Worm (Caenorhabditis elegans): ENCODE data around the gene bus-17.

The bus-17 gene

ce11 chrX:15730342-15730741 is 35.8 kb downstream of the bus-17 start:
- no peak for TF ChIP-seq ref-1 (GFP tag; conservative IDR thresholded peaks at IDR 0.05)
- no peak for TF ChIP-seq ztf-23 (GFP tag; IDR thresholded peaks at IDR 0.05)
- TF ChIP-seq ztf-29 (GFP tag; IDR thresholded peaks at IDR 0.05) = no peak
- TF ChIP-seq med-1 (GFP tag; optimal IDR thresholded peaks at IDR 0.05; ENCODE audit: insufficient read depth) = no peak
- no peak for TF ChIP-seq klf-2 (GFP tag; conservative IDR thresholded peaks at IDR 0.05)
- TF ChIP-seq flt-1 (GFP tag; IDR thresholded peaks at IDR 0.05) = no peak
- no peak for TF ChIP-seq tab-1 (GFP tag; IDR thresholded peaks at IDR 0.05)

DNA sequence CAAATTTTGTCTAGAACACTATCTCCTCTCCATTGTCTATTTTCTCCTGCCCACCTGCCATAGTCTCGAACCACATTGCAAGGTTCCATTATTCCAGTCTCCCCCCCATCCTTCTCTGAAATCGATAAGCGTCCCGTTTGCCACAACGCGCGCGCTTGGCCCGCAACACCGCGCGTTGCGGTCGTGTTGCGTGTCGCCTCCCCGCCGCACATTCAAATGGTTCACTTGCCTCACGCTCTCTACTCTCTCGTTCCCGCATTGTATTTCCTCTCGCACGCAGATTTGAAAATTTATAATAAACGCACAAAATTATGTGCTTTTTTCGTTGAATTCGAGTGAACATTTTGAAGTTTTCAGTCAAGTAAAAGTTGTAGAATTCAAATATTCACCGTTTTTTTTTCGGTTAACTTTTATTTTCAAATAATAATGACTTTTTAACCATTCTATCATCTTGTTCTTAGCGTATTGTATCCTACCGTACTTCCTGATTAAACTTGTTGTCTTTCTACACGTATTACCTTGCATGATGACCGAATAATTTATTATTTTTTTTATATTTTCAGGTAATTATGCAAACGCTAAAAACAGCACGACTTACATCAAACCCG is 40.5 kb downstream of the bus-17 start, which contains the start of gene lin-15B:
Gene lin-15B (plus strand): TSS at position 558 of the 608 bp plus-strand sequence.
- TF ChIP-seq cog-1 (tag; optimal IDR thresholded peaks at IDR 0.05) = no peak
- TF ChIP-seq flt-1 (GFP tag; IDR thresholded peaks at IDR 0.05) = no peak
- TF ChIP-seq T22C8.4 (GFP tag; IDR thresholded peaks at IDR 0.05) = 0 out of 2 replicates have a peak, but pooled peaks have one; percentile 25
- no peak for TF ChIP-seq klf-2 (GFP tag; conservative IDR thresholded peaks at IDR 0.05)
- TF ChIP-seq tab-1 (GFP tag; IDR thresholded peaks at IDR 0.05) = no peak
- no peak for TF ChIP-seq ztf-29 (GFP tag; IDR thresholded peaks at IDR 0.05)

ce11 chrX:15724994-15725393 is 41.2 kb downstream of the bus-17 start:
- no peak for TF ChIP-seq T22C8.4 (GFP tag; IDR thresholded peaks at IDR 0.05)
- TF ChIP-seq med-1 (GFP tag; optimal IDR thresholded peaks at IDR 0.05; ENCODE audit: insufficient read depth) = no peak
- no peak for TF ChIP-seq ztf-23 (GFP tag; IDR thresholded peaks at IDR 0.05)
- no peak for TF ChIP-seq flt-1 (GFP tag; IDR thresholded peaks at IDR 0.05)
- no peak for TF ChIP-seq klf-2 (GFP tag; conservative IDR thresholded peaks at IDR 0.05)
- no peak for TF ChIP-seq ztf-29 (GFP tag; IDR thresholded peaks at IDR 0.05)
- TF ChIP-seq cog-1 (tag; optimal IDR thresholded peaks at IDR 0.05) = no peak

- TF ChIP-seq tab-1 (GFP tag; IDR thresholded peaks at IDR 0.05) (no peak), med-1 (GFP tag; optimal IDR thresholded peaks at IDR 0.05; ENCODE audit: insufficient read depth) (no peak), ref-1 (GFP tag; conservative IDR thresholded peaks at IDR 0.05) (no peak), flt-1 (GFP tag; IDR thresholded peaks at IDR 0.05) (no peak), ztf-23 (GFP tag; IDR thresholded peaks at IDR 0.05) (no peak), T22C8.4 (GFP tag; IDR thresholded peaks at IDR 0.05) (no peak), klf-2 (GFP tag; conservative IDR thresholded peaks at IDR 0.05) (no peak), cog-1 (tag; optimal IDR thresholded peaks at IDR 0.05) (no peak), ztf-29 (GFP tag; IDR thresholded peaks at IDR 0.05) (no peak)
These were observed 44.8 kb downstream of the bus-17 start, which contains the start of gene ZK662.5 for ce11 chrX:15721346-15721745. Gene ZK662.5 (plus strand): TSS chrX:15721646.

- TF ChIP-seq klf-2 (GFP tag; conservative IDR thresholded peaks at IDR 0.05) (no peak), flt-1 (GFP tag; IDR thresholded peaks at IDR 0.05) (no peak)
These were observed 47.8 kb downstream of the bus-17 start, which contains the start of gene ZK662.6 for ce11 chrX:15718325-15718724. Gene ZK662.6 (plus strand): TSS chrX:15718625.

DNA sequence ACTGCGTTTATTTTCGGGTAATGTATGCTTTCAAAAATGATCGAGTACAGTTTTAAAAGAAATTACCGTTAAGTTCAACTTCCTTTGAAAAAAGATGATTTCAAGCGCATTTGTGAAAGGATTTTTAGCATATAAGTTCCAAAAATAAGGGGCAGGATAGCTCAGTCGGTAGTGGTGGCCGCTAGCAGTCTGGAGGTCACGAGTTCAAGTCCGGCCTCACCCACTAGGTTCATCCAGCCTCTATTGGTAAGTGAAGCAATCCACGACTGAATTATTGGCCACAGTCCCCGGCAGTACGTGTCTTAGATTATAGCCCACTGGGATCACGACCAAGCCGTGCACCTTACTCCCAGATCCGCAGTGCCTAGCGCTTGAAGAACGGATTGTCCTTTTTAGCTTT is 49.2 kb downstream of the bus-17 start:
- TF ChIP-seq klf-2 (GFP tag; conservative IDR thresholded peaks at IDR 0.05) (no peak), ref-1 (GFP tag; conservative IDR thresholded peaks at IDR 0.05) (no peak), cog-1 (tag; optimal IDR thresholded peaks at IDR 0.05) (no peak), ztf-29 (GFP tag; IDR thresholded peaks at IDR 0.05) (no peak)

- TF ChIP-seq ztf-23 (GFP tag; IDR thresholded peaks at IDR 0.05) (no peak), ref-1 (GFP tag; conservative IDR thresholded peaks at IDR 0.05) (no peak), klf-2 (GFP tag; conservative IDR thresholded peaks at IDR 0.05) (no peak), ztf-29 (GFP tag; IDR thresholded peaks at IDR 0.05) (no peak), flt-1 (GFP tag; IDR thresholded peaks at IDR 0.05) (no peak), med-1 (GFP tag; optimal IDR thresholded peaks at IDR 0.05; ENCODE audit: insufficient read depth) (no peak), tab-1 (GFP tag; IDR thresholded peaks at IDR 0.05) (no peak), cog-1 (tag; optimal IDR thresholded peaks at IDR 0.05) (no peak), T22C8.4 (GFP tag; IDR thresholded peaks at IDR 0.05) (no peak)
These were observed 53.0 kb downstream of the bus-17 start for ce11 chrX:15713189-15713588.

ce11 chrX:15709594-15709993 is 56.6 kb downstream of the bus-17 start:
- TF ChIP-seq ref-1 (GFP tag; conservative IDR thresholded peaks at IDR 0.05) (no peak), ztf-23 (GFP tag; IDR thresholded peaks at IDR 0.05) (no peak), klf-2 (GFP tag; conservative IDR thresholded peaks at IDR 0.05) (no peak), tab-1 (GFP tag; IDR thresholded peaks at IDR 0.05) (no peak), ztf-29 (GFP tag; IDR thresholded peaks at IDR 0.05) (no peak), cog-1 (tag; optimal IDR thresholded peaks at IDR 0.05) (no peak), med-1 (GFP tag; optimal IDR thresholded peaks at IDR 0.05; ENCODE audit: insufficient read depth) (no peak)

ce11 chrX:15707913-15708312 is 58.2 kb downstream of the bus-17 start, which contains the start of gene nhr-48:
Gene nhr-48 (plus strand): TSS chrX:15708213.
- TF ChIP-seq ztf-23 (GFP tag; IDR thresholded peaks at IDR 0.05) (no peak), med-1 (GFP tag; optimal IDR thresholded peaks at IDR 0.05; ENCODE audit: insufficient read depth) (no peak), ztf-29 (GFP tag; IDR thresholded peaks at IDR 0.05) (no peak), flt-1 (GFP tag; IDR thresholded peaks at IDR 0.05) (no peak), T22C8.4 (GFP tag; IDR thresholded peaks at IDR 0.05) (no peak), ref-1 (GFP tag; conservative IDR thresholded peaks at IDR 0.05) (no peak), klf-2 (GFP tag; conservative IDR thresholded peaks at IDR 0.05) (no peak), tab-1 (GFP tag; IDR thresholded peaks at IDR 0.05) (no peak), cog-1 (tag; optimal IDR thresholded peaks at IDR 0.05) (no peak)
